Worm (Caenorhabditis elegans): ENCODE measurements around the gene str-32.

ce11 chrV:4901074-4901473 lies 19.8 kb upstream of the str-32 start, which contains the start of gene ugt-67:
- TF ChIP-seq him-1 (tag; optimal IDR thresholded peaks at IDR 0.05): no peak
- no peak for TF ChIP-seq W03F9.2 (tag; optimal IDR thresholded peaks at IDR 0.05)
- TF ChIP-seq dao-5 (tag; optimal IDR thresholded peaks at IDR 0.05): no peak

All from whole organism, L4/young adult.